Worm (Caenorhabditis elegans) whole organism, L4 larva: Measurements from ENCODE around the gene metl-18.
A peak's percentile ranks its signal among the peaks of the same experiment; 100 is the strongest.
"Not testable (repeated sequence)": the region's sequence is repeated elsewhere in the genome, so short reads cannot be mapped to it uniquely, and the experiment has no call there.

ENCODE experiments used
- F10B5.3 ChIP-seq: sonication (generic microtip); optimal IDR thresholded peaks from 2 replicates; lab custom pipeline; 2016; ENCODE audit warnings: mild to moderate bottlenecking, missing genetic modification characterization, missing compliant biosample characterization
- F44E2.7 ChIP-seq: fragments of 200-800 bp; sonication (Bioruptor generic); IDR thresholded peaks from 2 replicates; pipeline ENCODE4 v2.1.2; 2022; ENCODE audit warnings: missing genetic modification characterization, missing compliant biosample characterization
- F49E8.2 ChIP-seq: sonication (generic microtip); optimal IDR thresholded peaks from 2 replicates; lab custom pipeline; 2016; ENCODE audit warnings: missing compliant biosample characterization, mild to moderate bottlenecking, missing genetic modification characterization, borderline replicate concordance
- R02D3.7 ChIP-seq: fragments of 150-350 bp; sonication (generic microtip); optimal IDR thresholded peaks from 3 replicates; lab custom pipeline; 2014; ENCODE audit warnings: missing biosample characterization, missing genetic modification characterization
- Y105C5A.15 ChIP-seq: fragments of 200-800 bp; sonication (Bioruptor generic); IDR thresholded peaks from 2 replicates; pipeline ENCODE4 v1.3.6; 2022; ENCODE audit warnings: missing genetic modification characterization, missing compliant biosample characterization
- aha-1 ChIP-seq: fragments of 150-350 bp; peaks from one replicate; lab custom pipeline; 2014; ENCODE audit warnings: missing biosample characterization, missing genetic modification characterization
- aly-2 ChIP-seq: sonication (generic microtip); optimal IDR thresholded peaks from 2 replicates; lab custom pipeline; 2018; ENCODE audit warnings: missing biosample characterization, missing genetic modification characterization
- attf-4 ChIP-seq: sonication (generic microtip); optimal IDR thresholded peaks from 3 replicates; lab custom pipeline; 2017; ENCODE audit warnings: missing biosample characterization, missing genetic modification characterization
- ceh-20 ChIP-seq: fragments of 200-800 bp; sonication (Bioruptor generic); IDR thresholded peaks from 2 replicates; pipeline ENCODE4 v1.3.6; 2022; ENCODE audit warnings: missing genetic modification reagents, missing genetic modification characterization, missing compliant biosample characterization
- ceh-28 ChIP-seq: fragments of 150-350 bp; optimal IDR thresholded peaks from 2 replicates; lab custom pipeline; 2014; ENCODE audit warnings: missing biosample characterization, missing genetic modification reagents, missing genetic modification characterization
- ceh-82 ChIP-seq: sonication (generic microtip); optimal IDR thresholded peaks from 2 replicates; lab custom pipeline; 2017; ENCODE audit warnings: missing biosample characterization, missing genetic modification characterization
- ctbp-1 ChIP-seq: fragments of 200-800 bp; sonication (Bioruptor generic); IDR thresholded peaks from 2 replicates; pipeline ENCODE4 v1.3.6; 2022; ENCODE audit warnings: missing genetic modification reagents, missing genetic modification characterization, missing compliant biosample characterization
- daf-19 ChIP-seq: fragments of 200-800 bp; sonication (Bioruptor generic); conservative IDR thresholded peaks from 2 replicates; pipeline ENCODE4 v1.3.6; 2022; ENCODE audit warnings: missing genetic modification characterization, missing compliant biosample characterization
- dve-1 ChIP-seq: sonication (generic microtip); optimal IDR thresholded peaks from 2 replicates; lab custom pipeline; 2017; ENCODE audit warnings: antibody characterized with exemption, mild to moderate bottlenecking, missing genetic modification characterization, missing compliant biosample characterization; ENCODE audit not compliant: insufficient read depth
- egl-27 ChIP-seq: sonication (generic microtip); optimal IDR thresholded peaks from 3 replicates; lab custom pipeline; 2017; ENCODE audit warnings: missing biosample characterization, missing genetic modification reagents, missing genetic modification characterization
- egl-43 ChIP-seq: fragments of 200-800 bp; sonication (Bioruptor generic); IDR thresholded peaks from 2 replicates; pipeline ENCODE4 v1.3.6; 2022; ENCODE audit warnings: missing genetic modification reagents, missing genetic modification characterization, missing compliant biosample characterization
- hif-1 ChIP-seq, 2 experiments: sonication (generic microtip); optimal IDR thresholded peaks; 2 replicates each; lab custom pipeline; 2016 to 2017; ENCODE audit warnings: missing compliant biosample characterization in 2 of 2, missing genetic modification characterization in 2 of 2, missing genetic modification reagents in 2 of 2, missing genotype in 2 of 2, mild to moderate bottlenecking in 1 of 2
- lin-13 ChIP-seq: fragments of 150-350 bp; optimal IDR thresholded peaks from 2 replicates; lab custom pipeline; 2014; ENCODE audit warnings: missing biosample characterization, missing genetic modification reagents, missing genetic modification characterization
- lin-38 ChIP-seq: fragments of 200-800 bp; sonication (Bioruptor generic); IDR thresholded peaks from 2 replicates; pipeline ENCODE4 v1.3.6; 2022; ENCODE audit warnings: missing genetic modification reagents, missing genetic modification characterization, missing compliant biosample characterization
- lin-39 ChIP-seq: fragments of 150-350 bp; optimal IDR thresholded peaks from 2 replicates; lab custom pipeline; 2014; ENCODE audit warnings: missing biosample characterization, missing genetic modification reagents, missing genetic modification characterization
- nhr-102 ChIP-seq: sonication (generic microtip); optimal IDR thresholded peaks from 2 replicates; lab custom pipeline; 2016; ENCODE audit warnings: mild to moderate bottlenecking, missing genetic modification characterization, moderate library complexity, missing compliant biosample characterization
- nhr-111 ChIP-seq: fragments of 200-800 bp; sonication (Bioruptor generic); optimal IDR thresholded peaks from 2 replicates; lab custom pipeline; 2018; ENCODE audit warnings: mild to moderate bottlenecking, missing genetic modification characterization, missing compliant biosample characterization
- nhr-42 ChIP-seq: fragments of 200-800 bp; sonication (Bioruptor generic); IDR thresholded peaks from 2 replicates; pipeline ENCODE4 v1.3.6; 2022; ENCODE audit warnings: missing genetic modification characterization, missing compliant biosample characterization
- nhr-76 ChIP-seq: fragments of 150-350 bp; optimal IDR thresholded peaks from 2 replicates; lab custom pipeline; 2014; ENCODE audit warnings: missing biosample characterization, missing genetic modification characterization
- pqm-1 ChIP-seq: sonication (generic microtip); optimal IDR thresholded peaks from 2 replicates; lab custom pipeline; 2017; ENCODE audit warnings: missing biosample characterization, missing genetic modification characterization
- rbr-2 ChIP-seq: sonication (generic microtip); optimal IDR thresholded peaks from 2 replicates; lab custom pipeline; 2016; ENCODE audit warnings: missing genotype, missing genetic modification characterization, missing compliant biosample characterization
- saeg-2 ChIP-seq: fragments of 200-800 bp; sonication (Bioruptor generic); IDR thresholded peaks from 2 replicates; pipeline ENCODE4 v1.3.6; 2022; ENCODE audit warnings: missing genetic modification reagents, missing genetic modification characterization, missing compliant biosample characterization
- set-16 ChIP-seq: fragments of 200-800 bp; sonication (Bioruptor generic); IDR thresholded peaks from 2 replicates; pipeline ENCODE4 v1.3.6; 2022; ENCODE audit warnings: missing genetic modification reagents, missing genetic modification characterization, missing compliant biosample characterization
- unc-62 ChIP-seq, 3 experiments: fragments of 150-350 bp in 1 of 3; sonication (generic microtip); optimal IDR thresholded peaks in 2 of 3; peaks in 1 of 3; 1 replicate in 1 of 3; 2 replicates in 2 of 3; lab custom pipeline; 2014 to 2017; ENCODE audit warnings: missing biosample characterization in 3 of 3, missing genetic modification characterization in 3 of 3, missing genetic modification reagents in 3 of 3, missing genotype in 1 of 3
- zag-1 ChIP-seq: fragments of 150-350 bp; optimal IDR thresholded peaks from 2 replicates; lab custom pipeline; 2014; ENCODE audit warnings: missing biosample characterization, missing genetic modification characterization
- zfp-3 ChIP-seq: fragments of 200-800 bp; sonication (Bioruptor generic); conservative IDR thresholded peaks from 2 replicates; pipeline ENCODE4 v1.3.6; 2022; ENCODE audit warnings: missing genetic modification reagents, missing genetic modification characterization, missing compliant biosample characterization

Gene metl-18

DNA sequence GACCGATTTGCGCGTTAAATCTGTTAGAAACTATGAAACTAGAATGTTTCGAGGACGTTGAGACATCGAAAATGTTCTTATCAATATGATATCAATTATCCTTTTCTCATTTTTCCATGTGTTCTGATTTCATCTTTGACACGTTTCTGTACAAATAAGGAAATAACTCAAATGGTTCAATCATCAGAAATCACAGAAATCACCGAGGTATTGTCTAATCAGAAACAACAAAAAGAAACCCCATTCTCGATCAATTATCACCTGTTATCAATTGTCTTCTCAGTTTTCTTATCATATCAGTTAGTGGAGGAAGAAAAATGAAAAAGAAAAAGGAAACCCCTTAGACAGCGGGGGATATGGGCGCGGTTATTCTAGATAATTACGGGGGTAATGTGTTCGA, 9.6 kb downstream of the metl-18 start (continued):
- TF ChIP-seq F10B5.3 (no peak), lin-13 (no peak), ceh-82 (tag; lab: Kevin White, UChicago) (no peak), ceh-20 (GFP tag; lab: Robert Waterston, UW) (no peak), nhr-111 (no peak), attf-4 (tag; lab: Kevin White, UChicago) (no peak), ceh-28 (tag; lab: Kevin White, UChicago) (no peak)

DNA sequence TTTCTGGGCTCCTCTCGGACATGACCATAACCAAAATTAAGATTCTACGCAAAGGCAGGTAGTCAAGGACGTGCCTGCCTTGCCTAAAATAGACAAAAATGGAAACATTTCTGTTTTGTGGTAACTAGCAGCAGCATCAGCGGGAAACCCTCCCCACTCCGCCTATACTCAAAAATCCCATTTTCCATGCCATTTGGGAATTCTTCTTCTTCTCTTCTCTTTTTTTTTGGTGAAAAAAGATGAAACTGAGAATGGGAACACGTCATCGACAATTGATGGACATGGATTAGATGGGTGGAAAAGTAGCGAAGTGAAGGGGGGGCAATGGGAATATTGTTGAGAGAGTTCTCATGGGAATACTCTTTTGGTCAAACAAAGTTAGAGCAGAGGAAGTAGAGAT, 11.6 kb downstream of the metl-18 start:
- TF ChIP-seq rbr-2: peak; percentile 2
- no peak for TF ChIP-seq pqm-1
- TF ChIP-seq ceh-20 (GFP tag; lab: Robert Waterston, UW): 0 out of 2 replicates have a peak, but pooled peaks have one; percentile 40
- TF ChIP-seq zfp-3: no peak
- no peak for TF ChIP-seq ctbp-1 (GFP tag; lab: Robert Waterston, UW)
- TF ChIP-seq aha-1: peak; percentile 93
- TF ChIP-seq R02D3.7 (tag; lab: Kevin White, UChicago): no peak
- no peak for TF ChIP-seq aly-2 (tag; lab: Kevin White, UChicago)
- TF ChIP-seq unc-62 (GFP tag; optimal IDR thresholded peaks at IDR 0.05 in 1 of 2; lab: Kevin White, UChicago): peak in 1 of 2 experiments; percentile 28
- no peak for TF ChIP-seq unc-62 (tag; optimal IDR thresholded peaks at IDR 0.05; lab: Kevin White, UChicago)
- no peak for TF ChIP-seq daf-19 (GFP tag; lab: Robert Waterston, UW)
- TF ChIP-seq egl-43 (GFP tag; lab: Robert Waterston, UW): no peak
- no peak for TF ChIP-seq nhr-76 (tag; lab: Kevin White, UChicago)
- TF ChIP-seq nhr-42: no peak

DNA sequence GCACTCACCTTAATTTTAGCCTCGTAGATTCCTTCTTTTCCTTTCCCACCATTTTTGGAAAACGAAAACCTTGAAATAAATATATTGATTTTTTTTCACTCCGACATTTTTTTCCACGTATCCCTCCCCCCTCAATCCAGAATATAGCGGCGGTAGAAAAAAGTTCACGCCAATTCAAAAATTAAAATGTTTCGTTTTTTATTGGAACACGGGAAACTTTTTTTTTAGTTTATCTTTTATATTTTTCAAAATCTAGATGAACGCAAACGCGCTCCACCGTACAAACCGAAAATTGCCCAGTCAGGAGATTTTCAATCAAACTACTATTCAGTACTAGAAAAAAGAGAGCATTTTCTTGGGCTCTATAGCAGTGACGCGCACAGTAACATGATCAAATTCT, 18.6 kb downstream of the metl-18 start, which contains the start of gene spe-41:
Gene spe-41, minus strand, starts transcription at position 72 of the 400 bp plus-strand sequence.
- TF ChIP-seq F49E8.2 (tag; lab: Kevin White, UChicago): no peak
- TF ChIP-seq aha-1: peak; percentile 90

DNA sequence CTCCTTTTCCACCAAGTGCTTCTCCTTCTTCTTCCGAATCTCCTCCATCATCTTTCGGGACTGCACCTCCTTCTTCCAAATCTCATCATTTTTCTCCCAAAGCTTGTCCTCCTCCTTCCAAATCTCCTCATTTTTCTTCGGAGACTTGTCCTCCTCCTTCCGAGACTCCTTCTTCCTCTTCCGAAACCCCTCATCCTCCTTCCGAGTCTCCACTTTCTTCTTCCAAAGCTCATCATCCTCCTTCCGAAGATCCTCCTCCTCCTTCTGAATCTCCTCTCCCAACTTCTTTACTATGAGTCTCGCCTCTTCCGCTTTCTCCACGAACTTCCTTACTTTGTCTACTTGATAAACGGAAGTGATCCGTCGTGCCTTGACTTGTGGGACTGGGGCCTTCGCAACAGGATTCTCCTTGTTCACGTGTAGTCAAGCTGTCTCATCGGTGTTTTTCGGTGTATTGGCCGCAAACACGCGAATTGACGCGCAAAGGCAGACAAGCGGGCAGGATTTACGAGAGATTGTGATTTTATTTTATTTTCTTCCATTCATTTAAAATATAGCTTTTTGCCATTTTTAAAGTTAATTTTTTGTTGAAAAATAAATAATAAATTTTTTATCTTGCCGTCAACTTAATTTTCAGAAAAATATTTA, 27.1 kb downstream of the metl-18 start, which contains the start of the genes K01A11.3 and C34C12.12:
Gene K01A11.3, minus strand, starts transcription at position 51 of the 648 bp plus-strand sequence.
Gene C34C12.12, plus strand, starts transcription at position 632 of the 648 bp plus-strand sequence.
- no peak for TF ChIP-seq saeg-2
- peak; percentile 61 for TF ChIP-seq lin-38 (GFP tag; lab: Robert Waterston, UW)
- TF ChIP-seq aha-1: no peak
- TF ChIP-seq lin-39: no peak
- no peak for TF ChIP-seq F10B5.3
- TF ChIP-seq set-16 (GFP tag; lab: Robert Waterston, UW): peak; percentile 57
- TF ChIP-seq zag-1: no peak

DNA sequence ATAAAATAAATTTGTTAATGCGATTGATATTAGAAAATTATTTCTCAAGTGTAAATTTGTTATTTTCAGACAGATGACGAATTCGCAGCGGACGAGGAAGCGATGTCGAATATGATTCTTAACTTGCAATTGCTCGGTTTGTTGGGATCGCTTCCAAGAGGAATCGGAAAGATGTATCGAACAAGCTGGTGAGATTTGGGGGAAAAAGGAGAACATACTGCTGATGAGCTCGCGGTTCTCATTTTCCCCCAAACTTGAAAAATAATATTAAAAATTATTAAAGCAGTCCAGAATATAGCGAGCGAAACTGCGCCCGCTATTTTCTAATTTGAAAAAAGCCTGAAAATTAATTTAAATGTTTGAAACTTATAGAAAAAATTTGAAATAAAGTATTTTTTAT, 27.9 kb downstream of the metl-18 start, which contains the start of gene C34C12.2:
Gene C34C12.2, plus strand, starts transcription at position 301 of the 400 bp plus-strand sequence.
- TF ChIP-seq egl-27; F44E2.7 (GFP tag; lab: Robert Waterston, UW); Y105C5A.15 (GFP tag; lab: Robert Waterston, UW): not testable (repeated sequence)
- TF ChIP-seq, all 104 proteins: peak for 0; not testable (repeated sequence) for 104

DNA sequence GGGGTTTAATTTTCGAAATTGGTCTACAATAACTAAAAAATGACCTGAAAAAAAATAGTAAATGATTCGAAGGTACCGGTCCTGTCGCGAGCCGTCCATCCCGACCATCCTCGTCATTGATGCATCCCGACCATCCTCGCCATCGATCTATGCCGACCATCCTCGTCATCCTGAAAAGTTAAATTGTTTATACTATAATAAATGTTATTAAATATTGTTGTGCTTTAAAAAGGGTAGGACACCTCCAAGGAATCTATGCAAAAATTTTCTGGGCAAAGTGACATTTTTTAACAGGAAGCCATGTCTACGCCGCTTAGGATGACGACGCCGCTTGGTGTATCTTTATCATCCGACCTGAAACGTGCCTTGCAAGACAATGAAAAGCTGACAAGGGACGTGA, 28.5 kb downstream of the metl-18 start, which contains the start of gene C34C12.1:
Gene C34C12.1, plus strand, starts transcription at position 301 of the 400 bp plus-strand sequence.
- not testable (repeated sequence) for TF ChIP-seq nhr-102 (tag; lab: Kevin White, UChicago); hif-1 (tag; optimal IDR thresholded peaks at IDR 0.05; lab: Kevin White, UChicago); dve-1 (tag; lab: Kevin White, UChicago)
